Fruit fly (Drosophila melanogaster): ENCODE data around the gene Cpr72Ec.

Gene Cpr72Ec

DNA sequence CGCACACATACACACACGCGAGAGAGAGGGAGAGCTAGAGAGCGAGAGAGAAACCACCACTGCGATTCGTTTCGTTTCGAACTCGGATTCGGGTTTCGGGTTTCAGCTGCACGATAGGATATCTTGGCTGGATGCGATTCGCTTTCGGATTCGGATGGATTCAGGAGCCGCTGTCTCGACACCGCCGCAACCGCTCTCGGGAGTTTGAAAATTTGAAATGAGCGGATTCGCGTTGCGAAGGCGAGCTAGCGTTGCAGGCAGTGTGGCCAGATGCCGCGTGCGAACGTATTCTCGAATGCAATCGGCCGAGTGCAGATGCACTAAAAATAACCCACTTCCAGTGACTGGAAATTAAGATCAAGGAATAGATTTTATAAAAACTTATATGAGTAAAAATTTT, 44.4 kb upstream of the Cpr72Ec start, which contains the start of gene fax (continued):
- no peak for TF ChIP-seq fd59A (GFP tag; optimal IDR thresholded peaks at IDR 0.05)
- TF ChIP-seq Met (GFP tag; optimal IDR thresholded peaks at IDR 0.05) = peak; percentile 42
- TF ChIP-seq Eip75B (GFP tag; optimal IDR thresholded peaks at IDR 0.05) = peak; percentile 63
- TF ChIP-seq Sox102F (GFP tag; optimal IDR thresholded peaks at IDR 0.05) = no peak
- TF ChIP-seq Smox (GFP tag; optimal IDR thresholded peaks at IDR 0.05) = peak; percentile 18
- no peak for TF ChIP-seq CG11294 (GFP tag; IDR thresholded peaks at IDR 0.05)
- TF ChIP-seq CG1621 (tag; optimal IDR thresholded peaks at IDR 0.05) = no peak
- no peak for TF ChIP-seq CG8632 (GFP tag; optimal IDR thresholded peaks at IDR 0.05)
- TF ChIP-seq CG6854 (GFP tag; optimal IDR thresholded peaks at IDR 0.05) = peak; percentile 88
- TF ChIP-seq CG6276 (GFP tag; optimal IDR thresholded peaks at IDR 0.05) = no peak
- TF ChIP-seq lz (GFP tag; optimal IDR thresholded peaks at IDR 0.05) = peak; percentile 32
- no peak for TF ChIP-seq CG9139 (GFP tag; optimal IDR thresholded peaks at IDR 0.05)
- no peak for TF ChIP-seq Lpt (GFP tag; optimal IDR thresholded peaks at IDR 0.05)
- peak; percentile 7 for TF ChIP-seq cyc (GFP tag; optimal IDR thresholded peaks at IDR 0.05)
- TF ChIP-seq achi (GFP tag; optimal IDR thresholded peaks at IDR 0.05) = peak; percentile 51
- no peak for TF ChIP-seq CG32006 (GFP tag; optimal IDR thresholded peaks at IDR 0.05)
- no peak for TF ChIP-seq Hr39 (GFP tag; optimal IDR thresholded peaks at IDR 0.05)
- peak; percentile 66 for TF ChIP-seq Sox14 (GFP tag; optimal IDR thresholded peaks at IDR 0.05)
- TF ChIP-seq CG11902 (GFP tag; optimal IDR thresholded peaks at IDR 0.05) = no peak
- peak; percentile 36 for TF ChIP-seq Ets96B (tag; optimal IDR thresholded peaks at IDR 0.05)
- TF ChIP-seq CG3919 (GFP tag; optimal IDR thresholded peaks at IDR 0.05) = peak; percentile 75
- no peak for TF ChIP-seq Gug (GFP tag; IDR thresholded peaks at IDR 0.05)
- peak; percentile 92 for TF ChIP-seq Eip78C (GFP tag)
- TF ChIP-seq Ets21C (GFP tag; optimal IDR thresholded peaks at IDR 0.05) = no peak

DNA sequence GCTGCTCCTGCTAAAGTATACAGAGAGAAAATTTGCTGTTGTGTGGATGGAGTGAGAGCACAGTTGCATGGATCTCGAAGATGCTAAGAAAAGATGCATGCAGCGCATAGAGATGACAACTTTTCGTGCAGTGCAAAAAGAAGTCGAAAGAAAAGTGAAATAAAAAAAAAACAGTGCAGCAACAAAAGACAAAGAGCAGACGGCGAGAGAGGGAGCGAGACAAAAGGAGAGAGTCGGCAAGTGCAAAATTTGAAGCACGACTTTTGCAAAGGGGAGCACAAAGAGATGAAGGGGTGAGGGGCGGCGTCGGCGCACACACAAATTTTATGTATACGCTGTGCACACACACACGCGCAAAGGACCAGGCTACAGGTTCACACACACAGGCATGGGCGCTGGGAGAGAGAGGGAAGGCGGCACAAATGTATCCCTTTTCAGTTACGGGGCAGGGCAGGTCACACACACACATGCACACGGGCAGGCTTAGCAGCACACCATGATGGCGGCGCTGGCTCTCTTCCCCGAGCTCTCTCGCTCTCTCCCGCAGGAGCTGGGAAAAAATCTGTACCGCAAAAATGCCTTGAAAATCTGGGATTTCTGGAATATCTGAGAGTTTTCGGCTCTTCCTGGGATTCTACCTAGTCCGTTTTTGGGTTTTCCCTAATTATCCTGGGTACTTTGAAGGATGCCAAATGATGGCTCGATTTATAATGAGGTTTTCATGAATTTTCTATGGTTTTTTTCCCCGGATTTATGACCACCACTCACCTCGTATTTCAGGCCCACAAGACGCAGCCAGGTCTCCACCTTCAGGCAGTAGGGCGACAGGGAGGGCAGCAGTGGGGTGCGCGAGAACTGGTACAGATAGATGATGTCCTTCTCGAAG, 43.3 kb upstream of the Cpr72Ec start:
- TF ChIP-seq Gug (GFP tag; IDR thresholded peaks at IDR 0.05) (peak; percentile 71), vri (GFP tag; optimal IDR thresholded peaks at IDR 0.05) (peak; percentile 82), Eip78C (GFP tag) (peak; percentile 97), CG4318 (GFP tag; optimal IDR thresholded peaks at IDR 0.05) (no peak), pdm3 (GFP tag; optimal IDR thresholded peaks at IDR 0.05) (peak; percentile 89), CG3032 (tag; optimal IDR thresholded peaks at IDR 0.05) (peak; percentile 73), CG10669 (GFP tag; optimal IDR thresholded peaks at IDR 0.05) (peak; percentile 88), fd59A (GFP tag; optimal IDR thresholded peaks at IDR 0.05) (peak; percentile 84), dac (GFP tag; optimal IDR thresholded peaks at IDR 0.05) (peak; percentile 87), ss (GFP tag; optimal IDR thresholded peaks at IDR 0.05) (peak; percentile 86 to 88), net (GFP tag; optimal IDR thresholded peaks at IDR 0.05) (peak; percentile 89), CG7368 (GFP tag; optimal IDR thresholded peaks at IDR 0.05) (peak; percentile 84), Ets21C (GFP tag; optimal IDR thresholded peaks at IDR 0.05) (peak; percentile 82), topi (GFP tag; optimal IDR thresholded peaks at IDR 0.05) (peak; percentile 84), Sox14 (GFP tag; optimal IDR thresholded peaks at IDR 0.05) (peak; percentile 97), CG16779 (tag; optimal IDR thresholded peaks at IDR 0.05) (peak; percentile 76), CG3919 (GFP tag; optimal IDR thresholded peaks at IDR 0.05) (peak; percentile 87), CG9139 (GFP tag; optimal IDR thresholded peaks at IDR 0.05) (peak; percentile 69), Eip93F (GFP tag; optimal IDR thresholded peaks at IDR 0.05) (peak; percentile 65), dsx (GFP tag; optimal IDR thresholded peaks at IDR 0.05; ENCODE audit: poor library complexity, severe bottlenecking) (peak; percentile 82), svp (GFP tag) (peak; percentile 94), CG11762 (GFP tag; optimal IDR thresholded peaks at IDR 0.05; ENCODE audit: insufficient read depth) (peak; percentile 46), spab (GFP tag; optimal IDR thresholded peaks at IDR 0.05) (peak; percentile 78), CG6792 (GFP tag; optimal IDR thresholded peaks at IDR 0.05) (peak; percentile 78), acj6 (GFP tag; optimal IDR thresholded peaks at IDR 0.05) (peak; percentile 87), CG8119 (GFP tag; IDR thresholded peaks at IDR 0.05) (peak; percentile 81), CG1621 (tag; optimal IDR thresholded peaks at IDR 0.05) (peak; percentile 83), Blimp-1 (GFP tag; optimal IDR thresholded peaks at IDR 0.05) (peak; percentile 92), CG15336 (GFP tag; IDR thresholded peaks at IDR 0.05) (peak; percentile 70), eg (GFP tag; IDR thresholded peaks at IDR 0.05) (peak; percentile 73), CG11294 (GFP tag; IDR thresholded peaks at IDR 0.05) (0 out of 2 replicates have a peak, but pooled peaks have one; percentile 51), CG6163 (GFP tag; IDR thresholded peaks at IDR 0.05) (peak; percentile 87), Smox (GFP tag; optimal IDR thresholded peaks at IDR 0.05) (peak; percentile 84), Ets96B (tag; optimal IDR thresholded peaks at IDR 0.05) (peak; percentile 83), Met (GFP tag; optimal IDR thresholded peaks at IDR 0.05) (peak; percentile 89), CG8632 (GFP tag; optimal IDR thresholded peaks at IDR 0.05) (peak; percentile 82)
